Fruit fly (Drosophila melanogaster): ENCODE measurements around the gene CG3557.

The CG3557 gene

dm6 chr2L:2433494-2434054, 48.0 kb upstream of the CG3557 start (continued):
- TF ChIP-seq CG11762 (GFP tag; optimal IDR thresholded peaks at IDR 0.05; ENCODE audit: insufficient read depth) (peak; percentile 98), Sox14 (GFP tag; optimal IDR thresholded peaks at IDR 0.05) (peak; percentile 99), Sox102F (GFP tag; optimal IDR thresholded peaks at IDR 0.05) (peak; percentile 89), spab (GFP tag; optimal IDR thresholded peaks at IDR 0.05) (peak; percentile 99), CG3919 (GFP tag; optimal IDR thresholded peaks at IDR 0.05) (peak; percentile 99), Eip78C (GFP tag) (peak; percentile 100), CG31627 (GFP tag; optimal IDR thresholded peaks at IDR 0.05) (peak; percentile 88), dac (GFP tag; optimal IDR thresholded peaks at IDR 0.05) (peak; percentile 98), ss (GFP tag; optimal IDR thresholded peaks at IDR 0.05) (peak; percentile 98 to 99), Sox15 (GFP tag; optimal IDR thresholded peaks at IDR 0.05) (peak; percentile 97), dsx (GFP tag; optimal IDR thresholded peaks at IDR 0.05; ENCODE audit: poor library complexity, severe bottlenecking) (peak; percentile 98), CG1621 (tag; optimal IDR thresholded peaks at IDR 0.05) (peak; percentile 99), Eip93F (GFP tag; optimal IDR thresholded peaks at IDR 0.05) (peak; percentile 57), vri (GFP tag; optimal IDR thresholded peaks at IDR 0.05) (peak; percentile 74), Hr4 (GFP tag; optimal IDR thresholded peaks at IDR 0.05) (peak; percentile 99), Ets96B (tag; optimal IDR thresholded peaks at IDR 0.05) (peak; percentile 99), esn (GFP tag; optimal IDR thresholded peaks at IDR 0.05) (peak; percentile 90), fkh (GFP tag; optimal IDR thresholded peaks at IDR 0.05) (no peak), net (GFP tag; optimal IDR thresholded peaks at IDR 0.05) (peak; percentile 97), CG9139 (GFP tag; optimal IDR thresholded peaks at IDR 0.05) (peak; percentile 98), acj6 (GFP tag; optimal IDR thresholded peaks at IDR 0.05) (peak; percentile 98), CG4318 (GFP tag; optimal IDR thresholded peaks at IDR 0.05) (peak; percentile 98), CG3032 (tag; optimal IDR thresholded peaks at IDR 0.05) (peak; percentile 99), Smox (GFP tag; optimal IDR thresholded peaks at IDR 0.05) (peak; percentile 82), CG8319 (GFP tag; optimal IDR thresholded peaks at IDR 0.05) (peak; percentile 95), Hr38 (GFP tag; optimal IDR thresholded peaks at IDR 0.05) (peak; percentile 94), pdm3 (GFP tag; optimal IDR thresholded peaks at IDR 0.05) (peak; percentile 99), CG6854 (GFP tag; optimal IDR thresholded peaks at IDR 0.05) (peak; percentile 77)

- TF ChIP-seq Eip93F (GFP tag; optimal IDR thresholded peaks at IDR 0.05), result no peak
- peak; percentile 48 for TF ChIP-seq pdm3 (GFP tag; optimal IDR thresholded peaks at IDR 0.05)
- no peak for TF ChIP-seq topi (GFP tag; optimal IDR thresholded peaks at IDR 0.05)
- TF ChIP-seq CG11294 (GFP tag; IDR thresholded peaks at IDR 0.05), result peak; percentile 50
- no peak for TF ChIP-seq Blimp-1 (GFP tag; optimal IDR thresholded peaks at IDR 0.05)
- TF ChIP-seq esn (GFP tag; optimal IDR thresholded peaks at IDR 0.05), result peak; percentile 33
- TF ChIP-seq CG16779 (tag; optimal IDR thresholded peaks at IDR 0.05), result peak; percentile 37
- TF ChIP-seq CG6163 (GFP tag; IDR thresholded peaks at IDR 0.05), result peak; percentile 62; the same call in 2 of the 3 replicates
- TF ChIP-seq achi (GFP tag; optimal IDR thresholded peaks at IDR 0.05), result peak; percentile 68
- TF ChIP-seq CG6792 (GFP tag; optimal IDR thresholded peaks at IDR 0.05), result peak; percentile 29
- TF ChIP-seq CG6276 (GFP tag; optimal IDR thresholded peaks at IDR 0.05), result peak; percentile 42
- TF ChIP-seq Eip75B (GFP tag; optimal IDR thresholded peaks at IDR 0.05), result peak; percentile 9
- peak in 1 of 2 experiments; percentile 69 for TF ChIP-seq salr (GFP tag; optimal IDR thresholded peaks at IDR 0.05)
- TF ChIP-seq Hr38 (GFP tag; optimal IDR thresholded peaks at IDR 0.05), result no peak
- TF ChIP-seq CG8319 (GFP tag; optimal IDR thresholded peaks at IDR 0.05), result peak; percentile 43
- TF ChIP-seq Ets96B (tag; optimal IDR thresholded peaks at IDR 0.05), result peak; percentile 80
- TF ChIP-seq CG11762 (GFP tag; optimal IDR thresholded peaks at IDR 0.05; ENCODE audit: insufficient read depth), result peak; percentile 64
- TF ChIP-seq CG4318 (GFP tag; optimal IDR thresholded peaks at IDR 0.05), result no peak
- peak; percentile 76 for TF ChIP-seq CG10631 (GFP tag; optimal IDR thresholded peaks at IDR 0.05)
- TF ChIP-seq Met (GFP tag; optimal IDR thresholded peaks at IDR 0.05), result no peak
- no peak for TF ChIP-seq fkh (GFP tag; optimal IDR thresholded peaks at IDR 0.05)
- TF ChIP-seq Sox102F (GFP tag; optimal IDR thresholded peaks at IDR 0.05), result peak; percentile 32
- TF ChIP-seq dsx (GFP tag; optimal IDR thresholded peaks at IDR 0.05; ENCODE audit: poor library complexity, severe bottlenecking), result peak; percentile 30
- TF ChIP-seq Lpt (GFP tag; optimal IDR thresholded peaks at IDR 0.05), result no peak
- TF ChIP-seq Gug (GFP tag; IDR thresholded peaks at IDR 0.05), result peak; percentile 54
- peak; percentile 41 for TF ChIP-seq Hr4 (GFP tag; optimal IDR thresholded peaks at IDR 0.05)
- peak; percentile 24 to 37 for TF ChIP-seq ss (GFP tag; optimal IDR thresholded peaks at IDR 0.05)
- TF ChIP-seq CG32006 (GFP tag; optimal IDR thresholded peaks at IDR 0.05), result peak; percentile 59
- TF ChIP-seq cyc (GFP tag; optimal IDR thresholded peaks at IDR 0.05), result no peak
- peak; percentile 44 for TF ChIP-seq fd59A (GFP tag; optimal IDR thresholded peaks at IDR 0.05)
- TF ChIP-seq Hr39 (GFP tag; optimal IDR thresholded peaks at IDR 0.05), result no peak
- peak; percentile 10 for TF ChIP-seq vri (GFP tag; optimal IDR thresholded peaks at IDR 0.05)
- peak; percentile 31 for TF ChIP-seq Sox14 (GFP tag; optimal IDR thresholded peaks at IDR 0.05)
Measured at dm6 chr2L:2432809-2433493, 47.4 kb upstream of the CG3557 start.

Measured in whole organism, prepupa.